Worm (Caenorhabditis elegans): Measurements from ENCODE around the gene set-6.

DNA sequence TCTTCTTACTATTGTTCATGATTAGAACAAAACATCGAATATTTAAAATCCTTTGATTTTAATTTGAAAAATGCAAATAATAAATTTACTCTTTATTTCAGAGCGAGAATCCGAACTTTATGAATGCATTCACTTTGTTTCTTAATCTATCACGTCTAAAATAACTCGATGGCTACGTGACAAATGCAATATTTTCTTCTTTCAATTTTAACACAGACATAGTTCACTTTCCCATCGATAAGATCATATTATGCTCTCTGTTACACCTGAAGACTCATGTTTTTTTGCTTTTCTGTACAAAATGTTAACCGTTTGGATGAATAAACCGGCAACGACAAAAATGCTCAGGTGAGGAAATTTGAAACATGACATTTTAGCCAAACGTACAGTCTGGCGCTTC is 4.9 kb downstream of the set-6 start:
- no peak for TF ChIP-seq jun-1 (tag; optimal IDR thresholded peaks at IDR 0.05)
- no peak for TF ChIP-seq nhr-12 (tag; optimal IDR thresholded peaks at IDR 0.05)
- TF ChIP-seq elt-1 (tag; optimal IDR thresholded peaks at IDR 0.05) = no peak
- no peak for TF ChIP-seq ceh-82 (tag; optimal IDR thresholded peaks at IDR 0.05)
- no peak for TF ChIP-seq zag-1 (tag; optimal IDR thresholded peaks at IDR 0.05)
- no peak for TF ChIP-seq snpc-4 (tag; optimal IDR thresholded peaks at IDR 0.05)
- peak; percentile 37 for TF ChIP-seq pqm-1 (tag; optimal IDR thresholded peaks at IDR 0.05)
- TF ChIP-seq aly-2 (tag; optimal IDR thresholded peaks at IDR 0.05) = no peak
- TF ChIP-seq mdl-1 (tag; optimal IDR thresholded peaks at IDR 0.05) = no peak
- no peak for TF ChIP-seq lin-15B (tag; optimal IDR thresholded peaks at IDR 0.05)
- no peak for TF ChIP-seq ztf-4 (tag; optimal IDR thresholded peaks at IDR 0.05)
- TF ChIP-seq nhr-76 (tag; optimal IDR thresholded peaks at IDR 0.05) = no peak
- no peak for TF ChIP-seq nhr-28 (tag; optimal IDR thresholded peaks at IDR 0.05)
- TF ChIP-seq unc-62 (GFP tag; optimal IDR thresholded peaks at IDR 0.05) = no peak
